Worm (Caenorhabditis elegans) whole organism, late embryonic: ENCODE measurements around the gene R144.11.
"Not testable (repeated sequence)": the region's sequence is repeated elsewhere in the genome, so short reads cannot be mapped to it uniquely, and the experiment has no call there.

ENCODE experiments used
- K02D7.2 ChIP-seq: sonication (generic microtip); optimal IDR thresholded peaks from 2 replicates; lab custom pipeline; 2017; ENCODE audit warnings: mild to moderate bottlenecking, missing genetic modification characterization, missing compliant biosample characterization
- K09A11.1 ChIP-seq: sonication (generic microtip); optimal IDR thresholded peaks from 2 replicates; lab custom pipeline; 2017; ENCODE audit warnings: antibody characterized with exemption, mild to moderate bottlenecking, missing genetic modification characterization, missing compliant biosample characterization; ENCODE audit not compliant: insufficient read depth
- ceh-34 ChIP-seq: sonication (generic microtip); optimal IDR thresholded peaks from 2 replicates; lab custom pipeline; 2016; ENCODE audit warnings: mild to moderate bottlenecking, missing genetic modification characterization, missing compliant biosample characterization
- ceh-6 ChIP-seq: fragments of 200-800 bp; sonication (Bioruptor generic); optimal IDR thresholded peaks from 2 replicates; lab custom pipeline; 2018; ENCODE audit warnings: mild to moderate bottlenecking, missing genetic modification characterization, missing compliant biosample characterization
- sdc-2 ChIP-seq: sonication (generic microtip); optimal IDR thresholded peaks from 2 replicates; lab custom pipeline; 2016; ENCODE audit warnings: missing genotype, missing genetic modification characterization, missing compliant biosample characterization
- syd-9 ChIP-seq: sonication (generic microtip); optimal IDR thresholded peaks from 2 replicates; lab custom pipeline; 2016; ENCODE audit warnings: mild to moderate bottlenecking, missing genetic modification characterization, moderate library complexity, missing compliant biosample characterization
- tbx-2 ChIP-seq: sonication (generic microtip); optimal IDR thresholded peaks from 2 replicates; lab custom pipeline; 2016; ENCODE audit warnings: missing genetic modification characterization, missing compliant biosample characterization

DNA sequence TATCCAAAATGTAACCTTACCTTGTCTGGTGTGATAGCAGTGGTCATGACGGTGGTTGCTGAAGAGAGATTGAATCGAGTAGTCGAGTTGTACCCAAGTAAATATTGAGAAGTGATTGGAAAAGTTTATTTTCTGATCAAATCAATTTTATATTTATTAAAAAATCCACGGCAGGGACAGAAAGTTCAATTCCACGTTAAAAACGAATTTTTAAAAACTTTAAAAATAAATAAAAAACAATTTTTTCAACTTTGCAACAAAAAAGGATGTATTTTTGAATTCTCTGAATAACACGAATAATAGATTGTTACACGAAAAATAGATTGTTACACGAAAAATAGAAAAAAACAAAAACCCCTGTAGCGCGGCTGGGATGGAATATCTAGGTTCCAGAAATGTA, 47.1 kb upstream of the R144.11 start, which contains the start of gene C45G9.9:
- TF ChIP-seq tbx-2 (tag; lab: Kevin White, UChicago); ceh-6 (GFP tag; lab: Kevin White, UChicago); K02D7.2; ceh-34 (tag; lab: Kevin White, UChicago); sdc-2 (tag; lab: Kevin White, UChicago); syd-9 (tag; lab: Kevin White, UChicago); K09A11.1: not testable (repeated sequence)
